Fruit fly (Drosophila melanogaster): ENCODE results near the gene CG5506.

CG5506 gene

DNA sequence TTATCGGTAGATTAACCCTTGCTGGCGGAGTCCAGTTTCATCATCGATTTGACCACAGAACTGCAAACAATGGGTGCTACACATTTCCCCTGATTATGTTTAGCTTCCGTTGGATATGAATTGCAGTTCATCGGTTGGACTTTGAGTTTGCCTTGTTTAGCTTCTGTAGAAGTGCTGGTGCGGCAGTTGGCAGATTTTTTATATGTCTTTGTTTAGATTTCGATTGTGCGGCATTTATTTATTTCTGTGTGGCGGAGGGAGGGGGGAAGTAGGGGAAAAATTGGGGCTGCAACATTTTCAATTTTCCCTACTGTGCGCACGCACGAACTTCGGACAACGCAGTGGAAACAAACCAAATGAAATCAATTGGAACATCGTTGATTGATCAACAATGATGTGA, 21.6 kb upstream of the CG5506 start (continued):
- no peak for TF ChIP-seq Eip93F (GFP tag; optimal IDR thresholded peaks at IDR 0.05)
- TF ChIP-seq CG9139 (GFP tag; optimal IDR thresholded peaks at IDR 0.05), result peak; percentile 42
- TF ChIP-seq esn (GFP tag; optimal IDR thresholded peaks at IDR 0.05), result no peak
- TF ChIP-seq CG10669 (GFP tag; optimal IDR thresholded peaks at IDR 0.05), result peak; percentile 18
- TF ChIP-seq Hr4 (GFP tag; optimal IDR thresholded peaks at IDR 0.05), result no peak
- no peak for TF ChIP-seq Blimp-1 (GFP tag; optimal IDR thresholded peaks at IDR 0.05)
- no peak for TF ChIP-seq CG10631 (GFP tag; optimal IDR thresholded peaks at IDR 0.05)
- TF ChIP-seq Eip78C (GFP tag), result no peak
- no peak for TF ChIP-seq spab (GFP tag; optimal IDR thresholded peaks at IDR 0.05)
- no peak for TF ChIP-seq Met (GFP tag; optimal IDR thresholded peaks at IDR 0.05)
- TF ChIP-seq CG7368 (GFP tag; optimal IDR thresholded peaks at IDR 0.05), result no peak
- TF ChIP-seq CG11294 (GFP tag; IDR thresholded peaks at IDR 0.05), result no peak
- 0 out of 3 replicates have a peak, but pooled peaks have one; percentile 37 for TF ChIP-seq CG6163 (GFP tag; IDR thresholded peaks at IDR 0.05)
- no peak for TF ChIP-seq CG4318 (GFP tag; optimal IDR thresholded peaks at IDR 0.05)

DNA sequence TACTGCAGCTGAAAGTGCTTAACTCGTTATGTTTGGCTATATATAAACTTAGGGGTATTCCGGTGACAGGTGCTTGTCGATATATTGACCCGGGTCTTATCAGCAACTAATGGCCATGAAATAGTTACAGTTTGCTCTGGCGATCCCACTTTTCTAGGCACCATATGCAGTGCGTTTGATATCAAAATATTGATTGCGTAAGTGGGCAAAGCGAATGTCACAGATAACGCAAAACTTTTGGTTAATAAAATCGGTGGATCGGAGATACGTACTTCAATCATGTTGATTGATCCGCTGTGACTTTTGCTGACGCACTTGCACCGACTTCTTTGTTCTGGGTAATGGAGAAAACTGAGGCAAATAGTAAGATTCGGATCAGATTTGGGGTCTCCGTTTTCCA, 20.4 kb upstream of the CG5506 start:
- TF ChIP-seq CG11294 (GFP tag; IDR thresholded peaks at IDR 0.05) (no peak), Eip78C (GFP tag) (peak; percentile 26)

DNA sequence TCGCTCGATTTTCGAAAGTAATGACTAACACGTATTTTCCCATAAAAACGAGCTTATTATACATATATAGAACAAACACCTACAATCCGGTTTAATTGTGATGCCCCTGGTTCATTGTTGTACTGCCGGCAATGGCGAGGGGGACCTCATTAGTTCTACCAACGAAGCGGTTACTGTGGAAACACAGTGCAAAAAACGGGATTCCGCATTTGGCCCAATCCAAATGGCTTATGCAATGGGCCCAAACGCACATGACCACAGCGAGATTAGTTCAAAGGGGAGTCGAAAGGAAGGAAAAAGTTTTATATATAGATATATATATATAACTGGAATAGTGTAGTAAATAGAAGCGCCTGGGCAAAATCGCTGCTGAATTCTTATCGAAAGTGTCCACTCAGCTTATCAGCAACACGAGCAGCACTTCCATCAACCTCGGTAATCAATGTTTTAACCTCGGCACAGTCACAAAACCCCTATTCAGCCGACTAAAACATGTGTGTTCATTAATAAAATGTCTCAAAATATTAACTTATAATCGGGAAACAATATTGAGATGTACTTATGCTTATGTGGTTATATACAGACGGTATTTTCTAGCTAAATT, 19.7 kb upstream of the CG5506 start:
- TF ChIP-seq CG6792 (GFP tag; optimal IDR thresholded peaks at IDR 0.05) (no peak), CG6808 (GFP tag; optimal IDR thresholded peaks at IDR 0.05) (no peak), Eip78C (GFP tag) (peak; percentile 60), vri (GFP tag; optimal IDR thresholded peaks at IDR 0.05) (peak; percentile 5), Eip93F (GFP tag; optimal IDR thresholded peaks at IDR 0.05) (no peak), CG10631 (GFP tag; optimal IDR thresholded peaks at IDR 0.05) (no peak), cyc (GFP tag; optimal IDR thresholded peaks at IDR 0.05) (no peak), pdm3 (GFP tag; optimal IDR thresholded peaks at IDR 0.05) (no peak), svp (GFP tag) (peak; percentile 75)

DNA sequence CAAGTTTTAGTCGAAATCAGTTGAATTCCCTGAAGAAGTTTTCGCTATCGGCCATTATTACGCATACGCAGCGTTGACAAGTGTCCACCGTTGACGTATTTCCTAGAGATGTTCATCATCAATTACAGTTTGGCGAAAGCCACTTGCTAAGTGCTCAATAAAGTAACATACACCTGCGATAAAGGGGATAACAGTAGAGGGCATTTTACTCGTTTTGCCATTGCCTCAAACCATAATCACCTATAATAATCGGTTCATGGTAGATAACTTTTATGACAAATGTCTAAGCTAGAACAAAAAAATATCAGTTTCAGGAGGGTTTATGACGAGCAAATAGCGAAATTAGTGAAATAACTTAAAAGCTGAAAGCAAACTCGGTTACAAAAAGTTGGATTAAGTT, 18.4 kb upstream of the CG5506 start:
- no peak for TF ChIP-seq fd85E (GFP tag; optimal IDR thresholded peaks at IDR 0.05)
- TF ChIP-seq Ets21C (GFP tag; optimal IDR thresholded peaks at IDR 0.05), result no peak
- TF ChIP-seq achi (GFP tag; optimal IDR thresholded peaks at IDR 0.05), result no peak
- TF ChIP-seq CG1621 (tag; optimal IDR thresholded peaks at IDR 0.05), result no peak
- TF ChIP-seq fkh (GFP tag; optimal IDR thresholded peaks at IDR 0.05), result no peak
- TF ChIP-seq lz (GFP tag; optimal IDR thresholded peaks at IDR 0.05), result no peak
- no peak for TF ChIP-seq Hr38 (GFP tag; optimal IDR thresholded peaks at IDR 0.05)
- TF ChIP-seq CG9139 (GFP tag; optimal IDR thresholded peaks at IDR 0.05), result no peak
- no peak for TF ChIP-seq acj6 (GFP tag; optimal IDR thresholded peaks at IDR 0.05)
- no peak for TF ChIP-seq Eip78C (GFP tag)
- no peak for TF ChIP-seq cyc (GFP tag; optimal IDR thresholded peaks at IDR 0.05)
- no peak for TF ChIP-seq spab (GFP tag; optimal IDR thresholded peaks at IDR 0.05)
- no peak for TF ChIP-seq CG6808 (GFP tag; optimal IDR thresholded peaks at IDR 0.05)
- TF ChIP-seq Gug (GFP tag; IDR thresholded peaks at IDR 0.05), result no peak

DNA sequence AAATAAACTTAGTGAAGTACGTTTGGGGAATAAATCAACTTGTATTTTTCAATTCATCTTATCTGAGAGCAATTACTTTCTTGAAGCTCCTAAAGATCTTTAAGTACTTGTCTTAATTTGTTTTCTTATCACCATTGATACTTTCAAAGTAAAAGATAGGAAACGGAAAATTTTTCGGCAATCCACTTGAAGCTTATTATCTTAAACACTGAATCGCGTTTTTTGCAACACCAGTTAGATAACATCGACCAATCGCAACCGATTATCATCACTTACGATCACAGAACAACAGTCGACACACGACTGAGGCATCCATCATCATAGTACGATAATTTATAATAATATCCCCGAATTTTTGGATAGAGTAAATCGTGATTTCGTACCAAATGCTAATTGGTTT, 18.0 kb upstream of the CG5506 start:
- no peak for TF ChIP-seq net (GFP tag; optimal IDR thresholded peaks at IDR 0.05)
- TF ChIP-seq CG4318 (GFP tag; optimal IDR thresholded peaks at IDR 0.05), result no peak
- no peak for TF ChIP-seq Met (GFP tag; optimal IDR thresholded peaks at IDR 0.05)
- no peak for TF ChIP-seq fd59A (GFP tag; optimal IDR thresholded peaks at IDR 0.05)
- no peak for TF ChIP-seq spab (GFP tag; optimal IDR thresholded peaks at IDR 0.05)
- peak; percentile 41 for TF ChIP-seq vri (GFP tag; optimal IDR thresholded peaks at IDR 0.05)

DNA sequence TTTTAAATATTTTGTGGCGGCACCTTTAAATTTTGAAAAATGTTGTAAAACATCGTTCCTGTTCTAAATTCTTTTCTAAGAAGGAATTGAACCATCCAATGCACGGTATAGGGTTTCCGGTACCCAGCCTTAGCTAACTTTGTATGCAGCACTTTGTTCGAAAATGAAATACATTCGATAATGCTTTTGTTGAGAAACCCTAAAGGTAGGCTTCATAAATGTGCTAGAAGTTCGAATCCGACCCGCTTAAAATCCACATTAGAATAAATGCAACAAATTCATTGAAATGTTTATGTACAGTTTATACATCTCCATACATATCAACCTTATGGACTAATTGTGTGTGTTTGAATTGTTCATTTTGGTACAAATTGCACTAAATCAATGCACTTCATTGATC, 14.4 kb upstream of the CG5506 start:
- TF ChIP-seq Blimp-1 (GFP tag; optimal IDR thresholded peaks at IDR 0.05), result no peak
- TF ChIP-seq dsx (GFP tag; optimal IDR thresholded peaks at IDR 0.05; ENCODE audit: poor library complexity, severe bottlenecking), result peak; percentile 57

Measured in whole organism, prepupa.